Worm (Caenorhabditis elegans) whole organism, late embryonic: ENCODE data around the gene F36D3.5.
"Not testable (repeated sequence)": the region's sequence is repeated elsewhere in the genome, so short reads cannot be mapped to it uniquely, and the experiment has no call there.

Experiments used
- C08G9.2 ChIP-seq: sonication (generic microtip); optimal IDR thresholded peaks from 2 replicates; lab custom pipeline; 2016; ENCODE audit warnings: mild to moderate bottlenecking, missing genetic modification characterization, moderate library complexity, missing compliant biosample characterization
- F13H6.1 ChIP-seq: sonication (generic microtip); optimal IDR thresholded peaks from 2 replicates; lab custom pipeline; 2016; ENCODE audit warnings: missing genetic modification characterization, missing compliant biosample characterization
- T23F11.4 ChIP-seq: fragments of 200-800 bp; sonication (Bioruptor generic); optimal IDR thresholded peaks from 2 replicates; lab custom pipeline; 2018; ENCODE audit warnings: mild to moderate bottlenecking, missing genetic modification characterization, missing compliant biosample characterization
- ama-1 ChIP-seq: fragments of 150-350 bp; optimal IDR thresholded peaks from 2 replicates; lab custom pipeline; 2014
- ceh-18 ChIP-seq: sonication (generic microtip); optimal IDR thresholded peaks from 2 replicates; lab custom pipeline; 2016; ENCODE audit warnings: missing genetic modification characterization, missing compliant biosample characterization
- ceh-31 ChIP-seq: sonication (generic microtip); optimal IDR thresholded peaks from 2 replicates; lab custom pipeline; 2016; ENCODE audit warnings: missing genetic modification characterization, missing compliant biosample characterization
- ceh-34 ChIP-seq: sonication (generic microtip); optimal IDR thresholded peaks from 2 replicates; lab custom pipeline; 2016; ENCODE audit warnings: mild to moderate bottlenecking, missing genetic modification characterization, missing compliant biosample characterization
- dmd-4 ChIP-seq: sonication (generic microtip); optimal IDR thresholded peaks from 2 replicates; lab custom pipeline; 2016; ENCODE audit warnings: borderline replicate concordance, missing genetic modification characterization, missing compliant biosample characterization
- eyg-1 ChIP-seq: sonication (generic microtip); optimal IDR thresholded peaks from 2 replicates; lab custom pipeline; 2016; ENCODE audit warnings: missing genotype, missing genetic modification characterization, missing compliant biosample characterization
- pqm-1 ChIP-seq: sonication (generic microtip); optimal IDR thresholded peaks from 2 replicates; lab custom pipeline; 2016; ENCODE audit warnings: missing genetic modification characterization, missing compliant biosample characterization
- sdc-2 ChIP-seq: sonication (generic microtip); optimal IDR thresholded peaks from 2 replicates; lab custom pipeline; 2016; ENCODE audit warnings: missing genotype, missing genetic modification characterization, missing compliant biosample characterization
- syd-9 ChIP-seq: sonication (generic microtip); optimal IDR thresholded peaks from 2 replicates; lab custom pipeline; 2016; ENCODE audit warnings: mild to moderate bottlenecking, missing genetic modification characterization, moderate library complexity, missing compliant biosample characterization

ce11 chrV:16515140-16515539, at the start of gene F36D3.5:
- not testable (repeated sequence) for TF ChIP-seq F13H6.1; pqm-1 (tag; lab: Kevin White, UChicago); ama-1 (lab: Kevin White, UChicago); T23F11.4 (GFP tag; lab: Kevin White, UChicago); eyg-1; ceh-18; syd-9 (tag; lab: Kevin White, UChicago); C08G9.2 (tag; lab: Kevin White, UChicago); sdc-2 (tag; lab: Kevin White, UChicago); ceh-34; ceh-31 (tag; lab: Kevin White, UChicago); dmd-4 (tag; lab: Kevin White, UChicago)
